Fruit fly (Drosophila melanogaster) whole organism, prepupa: Measurements from ENCODE around the gene CG4822.

Experiments used
- Blimp-1 ChIP-seq: fragments of 200-800 bp; sonication (Bioruptor generic); optimal IDR thresholded peaks from 3 replicates; lab custom pipeline; 2017; ENCODE audit warnings: missing biosample characterization, missing genetic modification characterization, mild to moderate bottlenecking, moderate library complexity, missing genetic modification reagents
- CG11902 ChIP-seq: fragments of 200-800 bp; sonication (Bioruptor generic); optimal IDR thresholded peaks from 3 replicates; lab custom pipeline; 2016; ENCODE audit warnings: missing biosample characterization, missing genetic modification characterization
- CG31627 ChIP-seq: fragments of 200-800 bp; sonication (Bioruptor generic); optimal IDR thresholded peaks from 3 replicates; lab custom pipeline; 2016; ENCODE audit warnings: missing biosample characterization, missing genetic modification characterization
- CG32006 ChIP-seq: fragments of 200-800 bp; sonication (Bioruptor generic); optimal IDR thresholded peaks from 3 replicates; lab custom pipeline; 2017; ENCODE audit warnings: missing biosample characterization, mild to moderate bottlenecking, missing genetic modification characterization
- CG6163 ChIP-seq: fragments of 200-800 bp; sonication (Bioruptor generic); IDR thresholded peaks from 3 replicates; pipeline ENCODE4 v1.3.6; 2022; ENCODE audit warnings: missing biosample characterization, missing genetic modification characterization
- CG6792 ChIP-seq: fragments of 200-800 bp; sonication (Bioruptor generic); optimal IDR thresholded peaks from 3 replicates; lab custom pipeline; 2016; ENCODE audit warnings: missing biosample characterization, missing genetic modification characterization
- CG6854 ChIP-seq: fragments of 200-800 bp; sonication (Bioruptor generic); optimal IDR thresholded peaks from 2 replicates; lab custom pipeline; 2017; ENCODE audit warnings: missing biosample characterization, mild to moderate bottlenecking, missing genetic modification characterization
- Hr4 ChIP-seq: fragments of 200-800 bp; sonication (Bioruptor generic); optimal IDR thresholded peaks from 3 replicates; lab custom pipeline; 2016; ENCODE audit warnings: missing biosample characterization, missing genetic modification characterization
- Sox102F ChIP-seq: fragments of 200-800 bp; sonication (Bioruptor generic); optimal IDR thresholded peaks from 2 replicates; lab custom pipeline; 2016; ENCODE audit warnings: missing biosample characterization, mild to moderate bottlenecking, missing genetic modification characterization
- svp ChIP-seq: fragments of 200-800 bp; sonication (Bioruptor generic); peaks from one replicate; lab custom pipeline; 2016; ENCODE audit warnings: missing biosample characterization, missing genetic modification characterization

DNA sequence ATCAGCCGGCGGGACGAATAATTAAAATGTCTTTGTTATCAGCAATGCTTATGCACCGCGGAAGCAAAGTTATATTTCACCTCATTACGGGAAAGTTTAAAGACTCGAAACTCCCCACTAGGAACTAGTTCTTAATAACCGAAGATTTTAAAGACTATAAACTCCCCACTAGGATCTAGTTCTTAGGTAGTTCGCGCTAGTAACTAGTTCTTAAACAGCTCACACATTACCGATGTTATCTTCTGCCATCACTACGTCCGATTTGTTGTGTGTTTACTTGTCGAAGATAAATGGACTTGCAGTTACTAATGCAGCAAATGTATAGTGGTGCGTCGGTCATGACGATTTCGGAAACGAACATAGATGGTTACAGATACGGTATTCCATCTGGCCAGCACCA lies 21.5 kb upstream of the CG4822 start, which contains the start of the genes CG31974 and CG11454:
- no peak for TF ChIP-seq CG31627 (GFP tag; lab: Kevin White, UChicago)
- TF ChIP-seq CG6854 (GFP tag; lab: Kevin White, UChicago): no peak
- TF ChIP-seq Hr4 (GFP tag; lab: Kevin White, UChicago): no peak
- no peak for TF ChIP-seq CG6163 (GFP tag; lab: Robert Waterston, UW)
- TF ChIP-seq svp (GFP tag; lab: Kevin White, UChicago): no peak
- TF ChIP-seq CG6792 (GFP tag; lab: Kevin White, UChicago): no peak
- no peak for TF ChIP-seq CG32006 (GFP tag; lab: Kevin White, UChicago)
- TF ChIP-seq Sox102F (GFP tag; lab: Kevin White, UChicago): no peak
- TF ChIP-seq Blimp-1 (GFP tag; lab: Kevin White, UChicago): no peak
- TF ChIP-seq CG11902 (GFP tag; lab: Kevin White, UChicago): no peak
